Worm (Caenorhabditis elegans): ENCODE measurements around the gene W06B4.2.
A peak's percentile ranks its signal among the peaks of the same experiment; 100 is the strongest.

W06B4.2 gene

ce11 chrII:4467869-4468268 lies at the start of gene W06B4.2:
Gene W06B4.2, plus strand, starts transcription at chrII:4468169.
- no peak for TF ChIP-seq lin-15B (tag; optimal IDR thresholded peaks at IDR 0.05)
- no peak for TF ChIP-seq lsy-12 (tag; optimal IDR thresholded peaks at IDR 0.05)
- no peak for TF ChIP-seq ceh-28 (tag; optimal IDR thresholded peaks at IDR 0.05)
- TF ChIP-seq aly-2 (tag; optimal IDR thresholded peaks at IDR 0.05): no peak
- TF ChIP-seq fos-1 (tag; optimal IDR thresholded peaks at IDR 0.05): no peak
- no peak for TF ChIP-seq snpc-4 (tag; optimal IDR thresholded peaks at IDR 0.05)
- TF ChIP-seq sea-2 (GFP tag; optimal IDR thresholded peaks at IDR 0.05): no peak
- no peak for TF ChIP-seq zag-1 (tag; optimal IDR thresholded peaks at IDR 0.05)
- TF ChIP-seq R02D3.7 (tag; optimal IDR thresholded peaks at IDR 0.05): no peak
- TF ChIP-seq skn-1 (tag; optimal IDR thresholded peaks at IDR 0.05): no peak
- no peak for TF ChIP-seq unc-62 (GFP tag; optimal IDR thresholded peaks at IDR 0.05)
- TF ChIP-seq nhr-67 (tag; optimal IDR thresholded peaks at IDR 0.05): no peak
- no peak for TF ChIP-seq pqm-1 (tag; optimal IDR thresholded peaks at IDR 0.05)
- TF ChIP-seq nhr-43 (tag; optimal IDR thresholded peaks at IDR 0.05; ENCODE audit: poor library complexity, severe bottlenecking): no peak
- TF ChIP-seq jun-1 (tag; optimal IDR thresholded peaks at IDR 0.05): no peak
- no peak for TF ChIP-seq ceh-16 (tag; optimal IDR thresholded peaks at IDR 0.05)

ce11 chrII:4419956-4420355 lies 48.0 kb upstream of the W06B4.2 start, which contains the start of gene bpnt-1:
Gene bpnt-1, plus strand, starts transcription at chrII:4420256.
- TF ChIP-seq nhr-23 (tag; optimal IDR thresholded peaks at IDR 0.05) (no peak), ceh-28 (tag; optimal IDR thresholded peaks at IDR 0.05) (peak; percentile 14), nhr-12 (tag; optimal IDR thresholded peaks at IDR 0.05) (no peak)

ce11 chrII:4424807-4425206 lies 43.2 kb upstream of the W06B4.2 start, which contains the start of the genes dcaf-13 and toe-1:
Gene dcaf-13, minus strand, starts transcription at chrII:4424902.
Gene toe-1, plus strand, starts transcription at chrII:4425167.
- TF ChIP-seq lsy-12 (tag; optimal IDR thresholded peaks at IDR 0.05): no peak
- TF ChIP-seq lin-15B (tag; optimal IDR thresholded peaks at IDR 0.05): no peak
- TF ChIP-seq ceh-82 (tag; optimal IDR thresholded peaks at IDR 0.05): no peak
- TF ChIP-seq fkh-2 (tag; optimal IDR thresholded peaks at IDR 0.05): no peak
- no peak for TF ChIP-seq ceh-28 (tag; optimal IDR thresholded peaks at IDR 0.05)
- TF ChIP-seq skn-1 (tag; optimal IDR thresholded peaks at IDR 0.05): no peak

- no peak for TF ChIP-seq tbx-2 (tag; optimal IDR thresholded peaks at IDR 0.05)
- TF ChIP-seq fkh-2 (tag; optimal IDR thresholded peaks at IDR 0.05): no peak
- TF ChIP-seq snpc-4 (tag; optimal IDR thresholded peaks at IDR 0.05): no peak
- TF ChIP-seq sea-2 (GFP tag; optimal IDR thresholded peaks at IDR 0.05): no peak
- no peak for TF ChIP-seq nhr-67 (tag; optimal IDR thresholded peaks at IDR 0.05)
- TF ChIP-seq lin-39 (tag; optimal IDR thresholded peaks at IDR 0.05): no peak
- no peak for TF ChIP-seq lin-15B (tag; optimal IDR thresholded peaks at IDR 0.05)
- TF ChIP-seq nhr-77 (tag; optimal IDR thresholded peaks at IDR 0.05): no peak
- no peak for TF ChIP-seq daf-12 (tag; optimal IDR thresholded peaks at IDR 0.05)
These were observed 39.8 kb upstream of the W06B4.2 start for ce11 chrII:4428121-4428520.

- TF ChIP-seq pqm-1 (tag; optimal IDR thresholded peaks at IDR 0.05): peak; percentile 40
- no peak for TF ChIP-seq hmg-11 (tag; optimal IDR thresholded peaks at IDR 0.05)
- TF ChIP-seq elt-1 (tag; optimal IDR thresholded peaks at IDR 0.05): no peak
- no peak for TF ChIP-seq egl-27 (tag; optimal IDR thresholded peaks at IDR 0.05)
- no peak for TF ChIP-seq nhr-28 (tag; optimal IDR thresholded peaks at IDR 0.05)
- TF ChIP-seq egl-5 (tag; optimal IDR thresholded peaks at IDR 0.05): no peak
- TF ChIP-seq tbx-2 (tag; optimal IDR thresholded peaks at IDR 0.05): no peak
- no peak for TF ChIP-seq nhr-67 (tag; optimal IDR thresholded peaks at IDR 0.05)
- TF ChIP-seq nhr-237 (tag; optimal IDR thresholded peaks at IDR 0.05): no peak
- TF ChIP-seq nhr-76 (tag; optimal IDR thresholded peaks at IDR 0.05): no peak
- TF ChIP-seq R02D3.7 (tag; optimal IDR thresholded peaks at IDR 0.05): no peak
- TF ChIP-seq elt-2 (tag; optimal IDR thresholded peaks at IDR 0.05): peak; percentile 59
- TF ChIP-seq unc-39 (tag; optimal IDR thresholded peaks at IDR 0.05): no peak
These were observed 34.8 kb upstream of the W06B4.2 start, which contains the start of gene nhr-109 for ce11 chrII:4433146-4433545. Gene nhr-109, plus strand, starts transcription at chrII:4433367.

ce11 chrII:4434278-4434677 lies 33.7 kb upstream of the W06B4.2 start:
- TF ChIP-seq egl-5 (tag; optimal IDR thresholded peaks at IDR 0.05): no peak
- no peak for TF ChIP-seq lsy-12 (tag; optimal IDR thresholded peaks at IDR 0.05)
- no peak for TF ChIP-seq pha-4 (tag; optimal IDR thresholded peaks at IDR 0.05)
- no peak for TF ChIP-seq nhr-11 (tag; optimal IDR thresholded peaks at IDR 0.05)
